Worm (Caenorhabditis elegans) whole organism, young adult: Measurements from ENCODE around the gene T14B4.19.

Experiments used
- ceh-27 ChIP-seq: fragments of 200-800 bp; sonication (Bioruptor generic); optimal IDR thresholded peaks from 2 replicates; lab custom pipeline; 2018; ENCODE audit warnings: mild to moderate bottlenecking, missing genetic modification characterization, moderate library complexity, missing compliant biosample characterization
- ekl-4 ChIP-seq: fragments of 200-800 bp; sonication (Bioruptor generic); IDR thresholded peaks from 2 replicates; pipeline ENCODE4 v1.3.6; 2022; ENCODE audit warnings: missing genetic modification reagents, missing genetic modification characterization, missing compliant biosample characterization
- snpc-4 ChIP-seq, 5 experiments: fragments of 150-350 bp in 1 of 5; sonication (generic microtip) in 4 of 5; optimal IDR thresholded peaks; 2 replicates each; lab custom pipeline; 2014 to 2018; ENCODE audit warnings: missing genetic modification characterization in 5 of 5, missing biosample characterization in 3 of 5, antibody characterized with exemption in 2 of 5, mild to moderate bottlenecking in 2 of 5, missing compliant biosample characterization in 2 of 5, missing genotype in 2 of 5, moderate library complexity in 2 of 5, missing genetic modification reagents in 1 of 5
- unc-62 ChIP-seq: fragments of 150-350 bp; optimal IDR thresholded peaks from 2 replicates; lab custom pipeline; 2014; ENCODE audit warnings: missing biosample characterization, missing genetic modification reagents, missing genetic modification characterization

ce11 chrII:6679724-6680123 lies 33.0 kb downstream of the T14B4.19 start, which contains the start of gene ift-74:
- TF ChIP-seq snpc-4 (GFP tag; optimal IDR thresholded peaks at IDR 0.05; lab: Kevin White, UChicago) (no peak), snpc-4 (tag; optimal IDR thresholded peaks at IDR 0.05; lab: Kevin White, UChicago) (no peak), ekl-4 (no peak), ceh-27 (GFP tag; lab: Kevin White, UChicago) (no peak), unc-62 (GFP tag; lab: Kevin White, UChicago) (no peak)
